Worm (Caenorhabditis elegans) whole organism, early embryonic: ENCODE data around the gene abi-1.

Experiments
- B0310.2 ChIP-seq: sonication (generic microtip); optimal IDR thresholded peaks from 2 replicates; lab custom pipeline; 2016; ENCODE audit warnings: mild to moderate bottlenecking, missing genetic modification characterization, missing compliant biosample characterization
- F13C5.2 ChIP-seq: sonication (generic microtip); optimal IDR thresholded peaks from 2 replicates; lab custom pipeline; 2017; ENCODE audit warnings: mild to moderate bottlenecking, missing genetic modification characterization, inconsistent platforms, missing compliant biosample characterization
- aly-1 ChIP-seq: sonication (generic microtip); optimal IDR thresholded peaks from 2 replicates; lab custom pipeline; 2016; ENCODE audit warnings: missing genetic modification characterization, missing compliant biosample characterization
- ama-1 ChIP-seq: fragments of 150-350 bp; optimal IDR thresholded peaks from 2 replicates; lab custom pipeline; 2014
- ceh-13 ChIP-seq: fragments of 200-800 bp; sonication (Bioruptor generic); optimal IDR thresholded peaks from 2 replicates; lab custom pipeline; 2018; ENCODE audit warnings: mild to moderate bottlenecking, missing genetic modification characterization, missing compliant biosample characterization
- ceh-36 ChIP-seq: sonication (generic microtip); optimal IDR thresholded peaks from 2 replicates; lab custom pipeline; 2016; ENCODE audit warnings: missing genetic modification characterization, inconsistent platforms, missing compliant biosample characterization
- ets-7 ChIP-seq: sonication (generic microtip); optimal IDR thresholded peaks from 2 replicates; lab custom pipeline; 2016; ENCODE audit warnings: missing genotype, missing genetic modification characterization, missing compliant biosample characterization
- flt-1 ChIP-seq: fragments of 200-800 bp; sonication (Bioruptor generic); IDR thresholded peaks from 2 replicates; pipeline ENCODE4 v1.3.6; 2022; ENCODE audit warnings: missing genetic modification characterization, missing compliant biosample characterization
- hmbx-1 ChIP-seq: sonication (generic microtip); optimal IDR thresholded peaks from 2 replicates; lab custom pipeline; 2016; ENCODE audit warnings: mild to moderate bottlenecking, missing genetic modification characterization, missing compliant biosample characterization
- hmg-4 ChIP-seq: fragments of 200-800 bp; sonication (Bioruptor generic); optimal IDR thresholded peaks from 2 replicates; lab custom pipeline; 2018; ENCODE audit warnings: mild to moderate bottlenecking, missing genetic modification characterization, missing compliant biosample characterization
- hnd-1 ChIP-seq: sonication (generic microtip); optimal IDR thresholded peaks from 2 replicates; lab custom pipeline; 2016; ENCODE audit warnings: missing genetic modification characterization, missing compliant biosample characterization
- pes-1 ChIP-seq: fragments of 200-800 bp; sonication (Bioruptor generic); IDR thresholded peaks from 2 replicates; pipeline ENCODE4 v1.3.6; 2022; ENCODE audit warnings: missing genetic modification reagents, missing genetic modification characterization, missing compliant biosample characterization
- scrt-1 ChIP-seq: fragments of 200-800 bp; sonication (Bioruptor generic); IDR thresholded peaks from 2 replicates; pipeline ENCODE4 v1.3.6; 2022; ENCODE audit warnings: missing genetic modification characterization, missing compliant biosample characterization
- sea-1 ChIP-seq: fragments of 200-800 bp; sonication (Bioruptor generic); conservative IDR thresholded peaks from 2 replicates; pipeline ENCODE4 v1.3.6; 2022; ENCODE audit warnings: missing genetic modification characterization, missing compliant biosample characterization
- tbx-11 ChIP-seq: fragments of 200-800 bp; sonication (Bioruptor generic); IDR thresholded peaks from 2 replicates; pipeline ENCODE4 v1.3.6; 2022; ENCODE audit warnings: missing genetic modification characterization, missing compliant biosample characterization
- tbx-37 ChIP-seq: fragments of 200-800 bp; sonication (Bioruptor generic); conservative IDR thresholded peaks from 2 replicates; pipeline ENCODE4 v1.3.6; 2022; ENCODE audit warnings: missing genetic modification reagents, missing genetic modification characterization, missing compliant biosample characterization
- tra-4 ChIP-seq: sonication (generic microtip); optimal IDR thresholded peaks from 2 replicates; lab custom pipeline; 2017; ENCODE audit warnings: missing genetic modification characterization, missing compliant biosample characterization

Gene abi-1

ce11 chrIII:5656941-5657340 lies 35.6 kb downstream of the abi-1 start, which contains the start of gene sdz-21:
Gene sdz-21, minus strand, starts transcription at chrIII:5657041.
- TF ChIP-seq ceh-13 (GFP tag; lab: Kevin White, UChicago), result no peak
- TF ChIP-seq flt-1, result no peak
- no peak for TF ChIP-seq scrt-1 (GFP tag; lab: Robert Waterston, UW)
- no peak for TF ChIP-seq pes-1 (GFP tag; lab: Robert Waterston, UW)
- no peak for TF ChIP-seq hnd-1 (tag; lab: Kevin White, UChicago)
- TF ChIP-seq ets-7 (tag; lab: Kevin White, UChicago), result no peak

- TF ChIP-seq ets-7 (tag; lab: Kevin White, UChicago) (no peak), pes-1 (GFP tag; lab: Robert Waterston, UW) (0 out of 2 replicates have a peak, but pooled peaks have one; percentile 29)
Observed at ce11 chrIII:5653692-5654105, 38.8 kb downstream of the abi-1 start.

- no peak for TF ChIP-seq hmbx-1 (tag; lab: Kevin White, UChicago)
- no peak for TF ChIP-seq hmg-4 (GFP tag; lab: Kevin White, UChicago)
- TF ChIP-seq tbx-37 (GFP tag; lab: Robert Waterston, UW), result no peak
- no peak for TF ChIP-seq aly-1 (tag; lab: Kevin White, UChicago)
- TF ChIP-seq pes-1 (GFP tag; lab: Robert Waterston, UW), result no peak
- TF ChIP-seq B0310.2, result no peak
- no peak for TF ChIP-seq ama-1
- no peak for TF ChIP-seq flt-1
- TF ChIP-seq scrt-1 (GFP tag; lab: Robert Waterston, UW), result no peak
- TF ChIP-seq tra-4 (tag; lab: Kevin White, UChicago), result no peak
- TF ChIP-seq ets-7 (tag; lab: Kevin White, UChicago), result no peak
- TF ChIP-seq hnd-1 (tag; lab: Kevin White, UChicago), result no peak
- no peak for TF ChIP-seq F13C5.2
- TF ChIP-seq tbx-11 (GFP tag; lab: Robert Waterston, UW), result no peak
- no peak for TF ChIP-seq ceh-36 (tag; lab: Kevin White, UChicago)
- TF ChIP-seq ceh-13 (GFP tag; lab: Kevin White, UChicago), result no peak
- no peak for TF ChIP-seq sea-1 (GFP tag; lab: Robert Waterston, UW)
Observed at ce11 chrIII:5642692-5643091, 49.8 kb downstream of the abi-1 start.
